Fruit fly (Drosophila melanogaster) whole organism, wandering third instar larva: ENCODE results near the gene CG7300.

Experiments
- Abd-B ChIP-seq: fragments of >200 bp; optimal IDR thresholded peaks from 2 replicates; lab custom pipeline; 2017; ENCODE audit warnings: missing biosample characterization, missing genetic modification characterization
- CG32264 ChIP-seq: fragments of 200-800 bp; sonication (Bioruptor generic); optimal IDR thresholded peaks from 2 replicates; lab custom pipeline; 2016; ENCODE audit warnings: missing biosample characterization, missing genetic modification characterization
- CG9705 ChIP-seq: fragments of 200-800 bp; sonication (Bioruptor generic); optimal IDR thresholded peaks from 2 replicates; lab custom pipeline; 2018; ENCODE audit warnings: missing biosample characterization, mild to moderate bottlenecking, missing genetic modification characterization
- CrebA ChIP-seq: fragments of 200-800 bp; sonication (Bioruptor generic); optimal IDR thresholded peaks from 2 replicates; lab custom pipeline; 2016; ENCODE audit warnings: missing biosample characterization, mild to moderate bottlenecking, missing genetic modification characterization, borderline replicate concordance
- Dfd ChIP-seq: fragments of >200 bp; optimal IDR thresholded peaks from 2 replicates; lab custom pipeline; 2017; ENCODE audit warnings: missing biosample characterization, missing genetic modification characterization
- Dif ChIP-seq: fragments of 200-275, 200-300 bp; sonication (Bioruptor generic); optimal IDR thresholded peaks from 2 replicates; lab custom pipeline; 2018; ENCODE audit warnings: missing biosample characterization, missing genetic modification characterization; ENCODE audit not compliant: partially characterized antibody
- GATAd ChIP-seq: sonication (Bioruptor generic); optimal IDR thresholded peaks from 2 replicates; lab custom pipeline; 2016; ENCODE audit warnings: missing biosample characterization, missing genetic modification characterization
- HLH106 ChIP-seq: fragments of 200-800 bp; optimal IDR thresholded peaks from 3 replicates; lab custom pipeline; 2019; ENCODE audit warnings: missing biosample characterization, mild to moderate bottlenecking, missing genetic modification characterization, moderate library complexity
- Hr78 ChIP-seq: fragments of >200 bp; optimal IDR thresholded peaks from 2 replicates; lab custom pipeline; 2017; ENCODE audit warnings: missing biosample characterization, missing genetic modification characterization
- Hr83 ChIP-seq: fragments of 200-300 bp; sonication (Bioruptor generic); optimal IDR thresholded peaks from 2 replicates; lab custom pipeline; 2016; ENCODE audit warnings: missing biosample characterization, mild to moderate bottlenecking, missing genetic modification characterization, moderate library complexity; ENCODE audit not compliant: poor library complexity, severe bottlenecking
- Mio ChIP-seq: sonication (Bioruptor generic); optimal IDR thresholded peaks from 2 replicates; lab custom pipeline; 2016; ENCODE audit warnings: missing biosample characterization, missing genetic modification characterization
- N ChIP-seq: fragments of >200 bp; optimal IDR thresholded peaks from 2 replicates; lab custom pipeline; 2018; ENCODE audit warnings: missing biosample characterization, missing external identifiers, missing genetic modification characterization
- Rel ChIP-seq, 2 experiments: fragments of 200-800 bp; sonication (Bioruptor generic) in 1 of 2; optimal IDR thresholded peaks; 2 replicates in 1 of 2; 3 replicates in 1 of 2; lab custom pipeline; 2016 to 2019; ENCODE audit warnings: mild to moderate bottlenecking in 2 of 2, missing biosample characterization in 2 of 2, missing genetic modification characterization in 2 of 2, moderate library complexity in 1 of 2
- Sp1 ChIP-seq: fragments of 200-800 bp; sonication (Bioruptor generic); optimal IDR thresholded peaks from 3 replicates; lab custom pipeline; 2019; ENCODE audit warnings: missing biosample characterization, mild to moderate bottlenecking, missing genetic modification characterization, moderate library complexity
- Vsx2 ChIP-seq: fragments of 200-300, 225-300 bp; sonication (Bioruptor generic); optimal IDR thresholded peaks from 2 replicates; lab custom pipeline; 2018; ENCODE audit warnings: missing biosample characterization, missing genetic modification characterization; ENCODE audit not compliant: partially characterized antibody
- br ChIP-seq: fragments of 200-800 bp; sonication (Bioruptor generic); optimal IDR thresholded peaks from 2 replicates; lab custom pipeline; 2016; ENCODE audit warnings: missing biosample characterization, missing genetic modification characterization
- brk ChIP-seq: fragments of 200-800 bp; sonication (Bioruptor generic); optimal IDR thresholded peaks from 2 replicates; lab custom pipeline; 2016; ENCODE audit warnings: missing biosample characterization, mild to moderate bottlenecking, missing genetic modification characterization
- dl ChIP-seq, 2 experiments: fragments of 175-275, 200-275 bp in 1 of 2; fragments of 200-275 bp in 1 of 2; sonication (Bioruptor generic); optimal IDR thresholded peaks; lab custom pipeline; 2018; ENCODE audit warnings: mild to moderate bottlenecking in 2 of 2, missing biosample characterization in 2 of 2, missing genetic modification characterization in 2 of 2, moderate library complexity in 2 of 2; ENCODE audit not compliant: partially characterized antibody in 2 of 2, insufficient read depth in 1 of 2
- dmrt93B ChIP-seq: fragments of 200-800 bp; sonication (Bioruptor generic); optimal IDR thresholded peaks from 2 replicates; lab custom pipeline; 2018; ENCODE audit warnings: missing biosample characterization, mild to moderate bottlenecking, missing genetic modification characterization
- h ChIP-seq: fragments of 200-800 bp; sonication (Bioruptor generic); optimal IDR thresholded peaks from 3 replicates; lab custom pipeline; 2016; ENCODE audit warnings: missing biosample characterization, mild to moderate bottlenecking, missing genetic modification characterization
- jim ChIP-seq: fragments of 175-275, 200-325 bp; sonication (Bioruptor generic); optimal IDR thresholded peaks from 2 replicates; lab custom pipeline; 2016; ENCODE audit warnings: missing biosample characterization, mild to moderate bottlenecking, missing genetic modification characterization
- lola ChIP-seq: fragments of >200 bp; optimal IDR thresholded peaks from 2 replicates; lab custom pipeline; 2017; ENCODE audit warnings: missing biosample characterization, missing genetic modification characterization
- psq ChIP-seq: fragments of 200-800 bp; sonication (Bioruptor generic); optimal IDR thresholded peaks from 3 replicates; lab custom pipeline; 2017; ENCODE audit warnings: missing biosample characterization, mild to moderate bottlenecking, missing genetic modification characterization, moderate library complexity
- rgr ChIP-seq: fragments of 200-800 bp; sonication (Bioruptor generic); optimal IDR thresholded peaks from 3 replicates; lab custom pipeline; 2016; ENCODE audit warnings: missing biosample characterization, mild to moderate bottlenecking, missing genetic modification characterization
- sage ChIP-seq: fragments of 200-800 bp; sonication (Bioruptor generic); optimal IDR thresholded peaks from 2 replicates; lab custom pipeline; 2016; ENCODE audit warnings: missing biosample characterization, mild to moderate bottlenecking, missing genetic modification characterization
- sv ChIP-seq: fragments of 200-800 bp; sonication (Bioruptor generic); optimal IDR thresholded peaks from 3 replicates; lab custom pipeline; 2016; ENCODE audit warnings: missing biosample characterization, missing genetic modification characterization
- tai ChIP-seq: sonication (Bioruptor generic); optimal IDR thresholded peaks from 2 replicates; lab custom pipeline; 2016; ENCODE audit warnings: missing biosample characterization, missing genetic modification characterization
- usp ChIP-seq: fragments of >200 bp; optimal IDR thresholded peaks from 2 replicates; lab custom pipeline; 2017; ENCODE audit warnings: missing biosample characterization, missing genetic modification characterization
- woc ChIP-seq: sonication (Bioruptor generic); optimal IDR thresholded peaks from 2 replicates; lab custom pipeline; 2016; ENCODE audit warnings: missing biosample characterization, mild to moderate bottlenecking, missing genetic modification characterization

The CG7300 gene

DNA sequence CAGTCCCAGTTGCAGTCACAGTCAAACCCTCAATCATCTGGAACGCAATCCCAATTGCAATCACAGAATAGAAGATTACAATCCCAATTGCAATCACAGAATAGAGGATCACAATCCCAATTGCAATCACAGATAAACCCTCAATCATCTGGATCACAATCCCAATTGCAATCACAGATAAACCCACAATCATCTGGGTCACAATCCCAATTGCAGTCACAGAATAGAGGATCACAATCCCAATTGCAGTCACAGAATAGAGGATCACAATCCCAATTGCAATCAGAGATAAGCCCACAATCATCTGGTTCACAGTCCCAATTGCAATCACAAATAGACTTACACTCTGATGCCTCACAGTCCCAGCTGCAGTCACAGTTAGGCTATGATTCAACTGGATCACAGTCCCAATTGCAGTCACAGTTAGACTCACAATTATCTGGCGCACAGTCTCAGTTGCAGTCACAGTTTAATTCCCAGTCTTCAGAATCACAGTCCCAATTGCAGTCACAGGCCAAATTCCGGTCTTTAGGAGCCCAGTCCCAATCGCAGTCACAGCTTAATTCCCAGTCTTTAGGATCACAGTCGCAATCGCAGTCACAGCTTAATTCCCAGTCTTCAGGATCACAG lies 50.0 kb downstream of the CG7300 start:
- TF ChIP-seq br (GFP tag; lab: Kevin White, UChicago) (no peak), dmrt93B (GFP tag; lab: Kevin White, UChicago) (no peak), Abd-B (GFP tag; lab: Kevin White, UChicago) (no peak), dl (GFP tag; optimal IDR thresholded peaks at IDR 0.05; lab: Kevin White, UChicago; ENCODE audit: insufficient read depth in 1 of 2, partially characterized antibody in 2 of 2) (no peak), Mio (GFP tag; lab: Kevin White, UChicago) (no peak), Vsx2 (GFP tag; lab: Kevin White, UChicago) (no peak), tai (no peak), sage (no peak), usp (no peak), Sp1 (GFP tag; lab: Kevin White, UChicago) (no peak), jim (no peak), Rel (GFP tag; optimal IDR thresholded peaks at IDR 0.05; lab: Kevin White, UChicago) (no peak), Rel (tag; optimal IDR thresholded peaks at IDR 0.05; lab: Kevin White, UChicago) (no peak), sv (no peak), GATAd (GFP tag; lab: Kevin White, UChicago) (no peak), CrebA (GFP tag; lab: Kevin White, UChicago) (no peak)
- TF ChIP-seq, all 38 proteins: peak for 0

DNA sequence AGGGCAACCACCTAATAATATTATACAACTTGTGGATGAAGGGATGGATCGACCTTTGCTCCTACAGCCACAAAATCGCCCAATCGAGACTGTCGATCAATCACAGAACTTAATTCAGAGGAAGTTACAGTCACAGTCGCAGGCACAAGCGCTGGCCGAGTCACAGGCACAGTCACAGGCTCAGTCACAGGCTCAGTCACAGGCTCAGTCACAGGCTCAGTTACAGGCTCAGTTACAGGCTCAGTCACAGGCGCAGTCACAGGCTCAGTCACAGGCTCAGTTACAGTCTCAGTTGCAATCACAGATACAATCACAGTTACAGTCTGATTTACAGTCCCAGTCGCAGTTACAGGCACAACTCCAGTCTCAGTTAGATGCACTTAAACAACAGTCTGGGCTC lies 51.1 kb downstream of the CG7300 start:
- TF ChIP-seq Dfd (GFP tag; lab: Kevin White, UChicago) (no peak), dl (GFP tag; optimal IDR thresholded peaks at IDR 0.05; lab: Kevin White, UChicago; ENCODE audit: insufficient read depth in 1 of 2, partially characterized antibody in 2 of 2) (no peak), CG9705 (GFP tag; lab: Kevin White, UChicago) (no peak), lola (GFP tag; lab: Kevin White, UChicago) (no peak), CG32264 (GFP tag; lab: Kevin White, UChicago) (no peak), h (GFP tag; lab: Kevin White, UChicago) (no peak), usp (no peak), brk (no peak), rgr (GFP tag; lab: Kevin White, UChicago) (no peak), Hr78 (GFP tag; lab: Kevin White, UChicago) (no peak), N (GFP tag; lab: Kevin White, UChicago) (no peak), sv (no peak)

DNA sequence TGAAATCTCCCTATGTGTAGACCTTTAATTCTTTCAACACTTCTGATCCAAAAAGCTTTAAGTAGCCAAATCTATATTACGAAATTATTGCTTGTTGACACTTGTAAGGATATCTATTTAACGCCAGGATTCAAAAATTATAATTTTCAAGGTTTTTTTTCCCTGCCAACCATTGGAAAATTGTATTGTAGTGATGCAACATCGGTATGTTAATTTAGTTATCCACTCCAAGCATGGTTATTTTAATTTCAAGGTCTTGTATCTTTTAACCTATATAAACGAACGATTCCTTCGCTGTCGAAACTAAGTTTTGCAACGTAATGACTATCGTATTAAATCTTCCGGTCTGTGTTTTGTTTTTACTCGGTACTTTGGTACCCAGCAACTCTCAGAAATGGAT lies 51.7 kb downstream of the CG7300 start, which contains the start of gene CG17097:
TSS of gene CG17097 (plus strand) at position 301 of the 400 bp plus-strand sequence.
- TF ChIP-seq woc (no peak), sage (no peak), dl (GFP tag; optimal IDR thresholded peaks at IDR 0.05; lab: Kevin White, UChicago; ENCODE audit: insufficient read depth in 1 of 2, partially characterized antibody in 2 of 2) (no peak), HLH106 (tag; lab: Kevin White, UChicago) (no peak), CrebA (GFP tag; lab: Kevin White, UChicago) (no peak), Dif (GFP tag; lab: Kevin White, UChicago) (no peak), sv (no peak), br (GFP tag; lab: Kevin White, UChicago) (no peak), psq (GFP tag; lab: Kevin White, UChicago) (no peak), Hr83 (GFP tag; lab: Kevin White, UChicago) (no peak), CG32264 (GFP tag; lab: Kevin White, UChicago) (no peak)
